Worm (Caenorhabditis elegans): Measurements from ENCODE around the gene obr-1.

DNA sequence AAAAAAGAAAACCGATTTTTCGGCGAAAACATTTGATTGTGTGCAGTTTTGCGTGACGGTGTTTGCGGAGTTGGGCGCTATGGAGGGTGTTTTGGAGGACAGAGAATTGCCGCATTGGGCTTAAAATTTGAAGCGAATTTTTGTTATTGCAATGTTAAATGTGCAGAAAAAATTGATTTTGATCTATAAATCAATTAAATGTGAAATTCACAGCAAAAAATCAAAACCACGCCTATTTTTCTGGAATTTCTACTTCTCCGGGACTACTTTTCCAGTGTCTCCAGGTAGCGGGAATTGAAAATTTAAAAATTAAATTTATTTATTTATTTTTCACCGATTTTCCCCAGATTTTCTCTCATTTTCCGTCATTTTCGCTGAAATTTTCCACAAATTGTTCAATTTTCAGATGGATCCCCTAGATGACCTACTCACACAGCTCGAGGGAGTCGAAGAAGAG, 46.5 kb upstream of the obr-1 start, which contains the start of gene mcm-10:
- TF ChIP-seq hlh-17 (GFP tag; optimal IDR thresholded peaks at IDR 0.05; ENCODE audit: borderline replicate concordance), result no peak
- TF ChIP-seq hpl-2 (GFP tag; optimal IDR thresholded peaks at IDR 0.05), result peak; percentile 19
- TF ChIP-seq zag-1 (tag; optimal IDR thresholded peaks at IDR 0.05), result no peak
- no peak for TF ChIP-seq nhr-12 (tag; optimal IDR thresholded peaks at IDR 0.05)
